Fruit fly (Drosophila melanogaster) whole organism, embryonic: ENCODE measurements around the gene dgt1.

Source experiments
- Adf1 ChIP-seq: fragments of 200-800 bp; sonication (Bioruptor generic); IDR thresholded peaks from 2 replicates; pipeline ENCODE4 v1.3.6; 2022; ENCODE audit warnings: missing biosample characterization, missing genetic modification characterization
- Antp ChIP-seq: fragments of 200-800 bp; sonication (Bioruptor generic); optimal IDR thresholded peaks from 3 replicates; lab custom pipeline; 2016; ENCODE audit warnings: missing biosample characterization, missing genetic modification characterization
- Asciz ChIP-seq: fragments of 200-800 bp; sonication (Bioruptor generic); optimal IDR thresholded peaks from 2 replicates; lab custom pipeline; 2017; ENCODE audit warnings: missing biosample characterization, mild to moderate bottlenecking, missing genetic modification characterization, missing genetic modification reagents
- CG11723 ChIP-seq: fragments of 200-800 bp; sonication (Bioruptor generic); optimal IDR thresholded peaks from 2 replicates; lab custom pipeline; 2017; ENCODE audit warnings: missing biosample characterization, mild to moderate bottlenecking, missing genetic modification characterization
- CG12236 ChIP-seq: fragments of 200-800 bp; sonication (Bioruptor generic); optimal IDR thresholded peaks from 2 replicates; lab custom pipeline; 2016; ENCODE audit warnings: missing biosample characterization, missing genetic modification characterization
- CG12391 ChIP-seq: fragments of 200-800 bp; sonication (Bioruptor generic); optimal IDR thresholded peaks from 3 replicates; lab custom pipeline; 2018; ENCODE audit warnings: missing biosample characterization, mild to moderate bottlenecking, missing genetic modification characterization, moderate library complexity
- CG14441 ChIP-seq: fragments of 200-800 bp; sonication (Bioruptor generic); IDR thresholded peaks from 2 replicates; pipeline ENCODE4 v1.3.6; 2022; ENCODE audit warnings: missing biosample characterization, missing genetic modification characterization
- CG1529 ChIP-seq: fragments of 200-800 bp; sonication (Bioruptor generic); optimal IDR thresholded peaks from 3 replicates; lab custom pipeline; 2018; ENCODE audit warnings: missing biosample characterization, missing genetic modification characterization
- CG15479 ChIP-seq: fragments of 200-800 bp; sonication (Bioruptor generic); optimal IDR thresholded peaks from 3 replicates; lab custom pipeline; 2019; ENCODE audit warnings: missing biosample characterization, mild to moderate bottlenecking, missing genetic modification characterization, moderate library complexity
- CG17385 ChIP-seq: fragments of 200-800 bp; sonication (Bioruptor generic); optimal IDR thresholded peaks from 3 replicates; lab custom pipeline; 2018; ENCODE audit warnings: missing biosample characterization, mild to moderate bottlenecking, missing genetic modification characterization
- CG17612 ChIP-seq: fragments of 200-800 bp; sonication (Bioruptor generic); IDR thresholded peaks from 2 replicates; pipeline ENCODE4 v1.3.6; 2022; ENCODE audit warnings: missing biosample characterization, missing genetic modification characterization
- CG2712 ChIP-seq: fragments of 200-800 bp; optimal IDR thresholded peaks from 3 replicates; lab custom pipeline; 2019; ENCODE audit warnings: missing biosample characterization, mild to moderate bottlenecking, missing genetic modification characterization, moderate library complexity
- CG30020 ChIP-seq: fragments of 200-800 bp; optimal IDR thresholded peaks from 2 replicates; lab custom pipeline; 2019; ENCODE audit warnings: missing biosample characterization, mild to moderate bottlenecking, missing genetic modification characterization, moderate library complexity
- CG30403 ChIP-seq: fragments of 200-800 bp; sonication (Bioruptor generic); optimal IDR thresholded peaks from 3 replicates; lab custom pipeline; 2016; ENCODE audit warnings: missing biosample characterization, missing genetic modification characterization
- CG7357 ChIP-seq: fragments of 200-800 bp; sonication (Bioruptor generic); IDR thresholded peaks from 3 replicates; pipeline ENCODE4 v1.3.6; 2022; ENCODE audit warnings: missing biosample characterization, missing genetic modification characterization
- CG7839 ChIP-seq: fragments of 200-800 bp; sonication (Bioruptor generic); optimal IDR thresholded peaks from 3 replicates; lab custom pipeline; 2018; ENCODE audit warnings: missing biosample characterization, mild to moderate bottlenecking, missing genetic modification characterization, moderate library complexity
- CG8281 ChIP-seq: fragments of 200-800 bp; sonication (Bioruptor generic); optimal IDR thresholded peaks from 2 replicates; lab custom pipeline; 2018; ENCODE audit warnings: missing biosample characterization, mild to moderate bottlenecking, missing genetic modification characterization, moderate library complexity
- CG8359 ChIP-seq: fragments of 200-800 bp; sonication (Bioruptor generic); optimal IDR thresholded peaks from 2 replicates; lab custom pipeline; 2017; ENCODE audit warnings: missing biosample characterization, mild to moderate bottlenecking, missing genetic modification characterization, borderline replicate concordance
- CG8924 ChIP-seq: fragments of 200-800 bp; optimal IDR thresholded peaks from 3 replicates; lab custom pipeline; 2019; ENCODE audit warnings: missing biosample characterization, mild to moderate bottlenecking, missing genetic modification characterization, moderate library complexity
- CG9932 ChIP-seq: fragments of 200-800 bp; sonication (Bioruptor generic); IDR thresholded peaks from 2 replicates; pipeline ENCODE4 v1.3.6; 2022; ENCODE audit warnings: missing biosample characterization, missing genetic modification characterization
- CHES-1-like ChIP-seq: fragments of 200-800 bp; sonication (Bioruptor generic); optimal IDR thresholded peaks from 2 replicates; lab custom pipeline; 2016; ENCODE audit warnings: missing biosample characterization, missing genetic modification characterization
- CoRest ChIP-seq: fragments of 200-800 bp; sonication (Bioruptor generic); optimal IDR thresholded peaks from 3 replicates; lab custom pipeline; 2018; ENCODE audit warnings: missing biosample characterization, mild to moderate bottlenecking, missing genetic modification characterization, moderate library complexity
- D19B ChIP-seq: fragments of 200-800 bp; sonication (Bioruptor generic); optimal IDR thresholded peaks from 2 replicates; lab custom pipeline; 2017; ENCODE audit warnings: missing biosample characterization, mild to moderate bottlenecking, missing genetic modification characterization
- Deaf1 ChIP-seq: fragments of 200-800 bp; optimal IDR thresholded peaks from 3 replicates; lab custom pipeline; 2019; ENCODE audit warnings: missing biosample characterization, mild to moderate bottlenecking, missing genetic modification characterization, moderate library complexity
- Drgx ChIP-seq: fragments of 200-800 bp; sonication (Bioruptor generic); IDR thresholded peaks from 2 replicates; pipeline ENCODE4 v1.3.6; 2022; ENCODE audit warnings: missing biosample characterization, missing genetic modification characterization
- Gug ChIP-seq: fragments of 200-800 bp; sonication (Bioruptor generic); IDR thresholded peaks from 4 replicates; pipeline ENCODE4 v1.3.6; 2022; ENCODE audit warnings: missing biosample characterization, missing genetic modification characterization
- ato ChIP-seq: fragments of 200-800 bp; sonication (Bioruptor generic); IDR thresholded peaks from 2 replicates; pipeline ENCODE4 v1.3.6; 2022; ENCODE audit warnings: missing biosample characterization, missing genetic modification characterization; ENCODE audit not compliant: partially characterized antibody
- bab2 ChIP-seq: fragments of 200-800 bp; sonication (Bioruptor generic); optimal IDR thresholded peaks from 2 replicates; lab custom pipeline; 2016; ENCODE audit warnings: missing biosample characterization, missing genetic modification characterization
- bowl ChIP-seq: fragments of 200-800 bp; sonication (Bioruptor generic); IDR thresholded peaks from 2 replicates; pipeline ENCODE4 v1.3.6; 2022; ENCODE audit warnings: missing biosample characterization, missing genetic modification characterization
- chinmo ChIP-seq: fragments of 200-800 bp; sonication (Bioruptor generic); IDR thresholded peaks from 4 replicates; pipeline ENCODE4 v1.3.6; 2022; ENCODE audit warnings: missing biosample characterization, missing genetic modification characterization; ENCODE audit not compliant: partially characterized antibody
- cwo ChIP-seq: fragments of 200-800 bp; sonication (Bioruptor generic); optimal IDR thresholded peaks from 3 replicates; lab custom pipeline; 2017; ENCODE audit warnings: missing biosample characterization, missing genetic modification characterization, mild to moderate bottlenecking, moderate library complexity, missing genetic modification reagents
- danr ChIP-seq: fragments of 200-800 bp; sonication (Bioruptor generic); IDR thresholded peaks from 2 replicates; pipeline ENCODE4 v1.3.6; 2022; ENCODE audit warnings: missing biosample characterization, missing genetic modification characterization
- dati ChIP-seq: fragments of 200-800 bp; sonication (Bioruptor generic); IDR thresholded peaks from 2 replicates; pipeline ENCODE4 v1.3.6; 2022; ENCODE audit warnings: missing biosample characterization, missing genetic modification characterization
- dmrt11E ChIP-seq: fragments of 200-800 bp; sonication (Bioruptor generic); optimal IDR thresholded peaks from 3 replicates; lab custom pipeline; 2018; ENCODE audit warnings: missing biosample characterization, mild to moderate bottlenecking, missing genetic modification characterization, moderate library complexity
- emc ChIP-seq: fragments of 200-800 bp; sonication (Bioruptor generic); optimal IDR thresholded peaks from 2 replicates; lab custom pipeline; 2016; ENCODE audit warnings: missing biosample characterization, missing genetic modification characterization
- fd96Cb ChIP-seq: fragments of 200-800 bp; sonication (Bioruptor generic); optimal IDR thresholded peaks from 2 replicates; lab custom pipeline; 2018; ENCODE audit warnings: missing biosample characterization, mild to moderate bottlenecking, missing genetic modification characterization, moderate library complexity
- grn ChIP-seq: fragments of 200-800 bp; sonication (Bioruptor generic); optimal IDR thresholded peaks from 3 replicates; lab custom pipeline; 2017; ENCODE audit warnings: missing biosample characterization, missing genetic modification characterization
- hkb ChIP-seq, 2 experiments: fragments of 200-800 bp in 1 of 2; fragments of >200 bp in 1 of 2; sonication (Bioruptor generic) in 1 of 2; IDR thresholded peaks in 1 of 2; optimal IDR thresholded peaks in 1 of 2; 2 replicates each; pipeline versions ENCODE4 v1.3.6 to Lab custom; 2017 to 2022; ENCODE audit warnings: missing biosample characterization in 1 of 2, missing genetic modification characterization in 1 of 2
- inv ChIP-seq: fragments of 200-800 bp; sonication (Bioruptor generic); IDR thresholded peaks from 2 replicates; pipeline ENCODE4 v1.3.6; 2022; ENCODE audit warnings: missing biosample characterization, missing genetic modification characterization; ENCODE audit not compliant: partially characterized antibody
- jigr1 ChIP-seq: fragments of 200-800 bp; sonication (Bioruptor generic); IDR thresholded peaks from 3 replicates; pipeline ENCODE4 v1.3.6; 2022; ENCODE audit warnings: missing biosample characterization, missing genetic modification characterization
- kay ChIP-seq: fragments of 200-800 bp; sonication (Bioruptor generic); optimal IDR thresholded peaks from 2 replicates; lab custom pipeline; 2016; ENCODE audit warnings: missing biosample characterization, missing genetic modification characterization
- nau ChIP-seq: fragments of 200-800 bp; sonication (Bioruptor generic); optimal IDR thresholded peaks from 3 replicates; lab custom pipeline; 2017; ENCODE audit warnings: missing biosample characterization, mild to moderate bottlenecking, missing genetic modification characterization, missing genetic modification reagents
- nerfin-1 ChIP-seq: fragments of 200-800 bp; sonication (Bioruptor generic); optimal IDR thresholded peaks from 3 replicates; lab custom pipeline; 2019; ENCODE audit warnings: missing biosample characterization, mild to moderate bottlenecking, missing genetic modification characterization, moderate library complexity
- pb ChIP-seq: fragments of 200-800 bp; sonication (Bioruptor generic); optimal IDR thresholded peaks from 3 replicates; lab custom pipeline; 2016; ENCODE audit warnings: missing biosample characterization, missing genetic modification characterization
- repo ChIP-seq: fragments of 200-800 bp; sonication (Bioruptor generic); optimal IDR thresholded peaks from 2 replicates; lab custom pipeline; 2016; ENCODE audit warnings: missing biosample characterization, missing genetic modification characterization
- salm ChIP-seq: fragments of 200-800 bp; sonication (Bioruptor generic); optimal IDR thresholded peaks from 2 replicates; lab custom pipeline; 2018; ENCODE audit warnings: missing biosample characterization, mild to moderate bottlenecking, missing genetic modification characterization
- scrt ChIP-seq: fragments of 200-800 bp; sonication (Bioruptor generic); optimal IDR thresholded peaks from 2 replicates; lab custom pipeline; 2018; ENCODE audit warnings: missing biosample characterization, mild to moderate bottlenecking, missing genetic modification characterization, moderate library complexity
- slp2 ChIP-seq: fragments of 200-800 bp; sonication (Bioruptor generic); optimal IDR thresholded peaks from 2 replicates; lab custom pipeline; 2016; ENCODE audit warnings: missing biosample characterization, missing genetic modification characterization
- stwl ChIP-seq: fragments of 200-800 bp; sonication (Bioruptor generic); optimal IDR thresholded peaks from 3 replicates; lab custom pipeline; 2018; ENCODE audit warnings: missing biosample characterization, mild to moderate bottlenecking, missing genetic modification characterization, moderate library complexity
- zen ChIP-seq: fragments of 200-800 bp; sonication (Bioruptor generic); optimal IDR thresholded peaks from 3 replicates; lab custom pipeline; 2018; ENCODE audit warnings: missing biosample characterization, mild to moderate bottlenecking, missing genetic modification characterization, moderate library complexity

dgt1 gene

dm6 chr3R:29806682-29807393 is 50.5 kb downstream of the dgt1 start, which contains the start of the genes ca and ncd:
ca (plus strand) TSS chr3R:29806811.
ncd (minus strand) TSS chr3R:29807127.
- TF ChIP-seq CG15479 (GFP tag; lab: Kevin White, UChicago) = no peak
- TF ChIP-seq CG30020 (tag; lab: Kevin White, UChicago) = no peak
- no peak for TF ChIP-seq bab2 (GFP tag; lab: Kevin White, UChicago)
- TF ChIP-seq CG8924 (tag; lab: Kevin White, UChicago) = no peak
- no peak for TF ChIP-seq danr (GFP tag; lab: Robert Waterston, UW)
- TF ChIP-seq stwl (tag; lab: Kevin White, UChicago) = no peak
- TF ChIP-seq CG7357 (GFP tag; lab: Robert Waterston, UW) = no peak
- TF ChIP-seq Gug (GFP tag; lab: Robert Waterston, UW) = no peak
- no peak for TF ChIP-seq CG30403 (GFP tag; lab: Kevin White, UChicago)
- TF ChIP-seq Drgx (GFP tag; lab: Robert Waterston, UW) = no peak
- TF ChIP-seq CHES-1-like (GFP tag; lab: Kevin White, UChicago) = peak; percentile 49
- no peak for TF ChIP-seq nau (GFP tag; lab: Kevin White, UChicago)
- TF ChIP-seq jigr1 (GFP tag; lab: Robert Waterston, UW) = no peak
- no peak for TF ChIP-seq pb (GFP tag; lab: Kevin White, UChicago)
- no peak for TF ChIP-seq emc
- TF ChIP-seq CG17612 (GFP tag; lab: Robert Waterston, UW) = no peak
- no peak for TF ChIP-seq CG11723
- TF ChIP-seq kay (GFP tag; lab: Kevin White, UChicago) = no peak
- no peak for TF ChIP-seq ato
- no peak for TF ChIP-seq fd96Cb (tag; lab: Kevin White, UChicago)
- no peak for TF ChIP-seq Antp (GFP tag; lab: Kevin White, UChicago)
- TF ChIP-seq CG2712 (tag; lab: Kevin White, UChicago) = no peak
- no peak for TF ChIP-seq Adf1 (GFP tag; lab: Robert Waterston, UW)
- TF ChIP-seq CG12391 = no peak
- no peak for TF ChIP-seq grn (GFP tag; lab: Kevin White, UChicago)
- TF ChIP-seq CG7839 (tag; lab: Kevin White, UChicago) = no peak
- TF ChIP-seq Asciz = no peak
- TF ChIP-seq CG9932 = no peak
- TF ChIP-seq scrt = no peak
- no peak for TF ChIP-seq dmrt11E
- no peak for TF ChIP-seq CG1529 (GFP tag; lab: Kevin White, UChicago)
- no peak for TF ChIP-seq nerfin-1 (tag; lab: Kevin White, UChicago)
- TF ChIP-seq dati (GFP tag; lab: Robert Waterston, UW) = no peak
- TF ChIP-seq CG12236 (GFP tag; lab: Kevin White, UChicago) = no peak
- no peak for TF ChIP-seq hkb (optimal IDR thresholded peaks at IDR 0.05; lab: Kevin White, UChicago)
- no peak for TF ChIP-seq hkb (GFP tag; IDR thresholded peaks at IDR 0.05; lab: Robert Waterston, UW)
- peak; percentile 20 for TF ChIP-seq CoRest (tag; lab: Kevin White, UChicago)
- 0 out of 4 replicates have a peak, but pooled peaks have one; percentile 64 for TF ChIP-seq chinmo
- no peak for TF ChIP-seq CG8281 (tag; lab: Kevin White, UChicago)
- no peak for TF ChIP-seq CG17385 (GFP tag; lab: Kevin White, UChicago)
- TF ChIP-seq CG8359 (GFP tag; lab: Kevin White, UChicago) = no peak
- TF ChIP-seq slp2 (GFP tag; lab: Kevin White, UChicago) = no peak
- TF ChIP-seq repo (GFP tag; lab: Kevin White, UChicago) = no peak
- no peak for TF ChIP-seq zen (tag; lab: Kevin White, UChicago)
- TF ChIP-seq Deaf1 (tag; lab: Kevin White, UChicago) = no peak
- TF ChIP-seq bowl (GFP tag; lab: Robert Waterston, UW) = no peak
- no peak for TF ChIP-seq cwo
- no peak for TF ChIP-seq CG14441 (GFP tag; lab: Robert Waterston, UW)
- TF ChIP-seq salm (tag; lab: Kevin White, UChicago) = no peak
- peak; percentile 70 for TF ChIP-seq inv (GFP tag; lab: Robert Waterston, UW)
- TF ChIP-seq D19B = no peak
